Worm (Caenorhabditis elegans): ENCODE results near the gene Y49G5B.1.

The Y49G5B.1 gene

ce11 chrV:5228513-5228912 is 5.3 kb downstream of the Y49G5B.1 start:
- TF ChIP-seq nhr-77 (tag; optimal IDR thresholded peaks at IDR 0.05) = peak; percentile 72
- no peak for TF ChIP-seq nhr-237 (tag; optimal IDR thresholded peaks at IDR 0.05)
- TF ChIP-seq tbx-2 (tag; optimal IDR thresholded peaks at IDR 0.05) = peak; percentile 44
- no peak for TF ChIP-seq ceh-82 (tag; optimal IDR thresholded peaks at IDR 0.05)
- no peak for TF ChIP-seq lin-13 (GFP tag; optimal IDR thresholded peaks at IDR 0.05)
- no peak for TF ChIP-seq efl-1 (optimal IDR thresholded peaks at IDR 0.05)
- no peak for TF ChIP-seq efl-1 (GFP tag; optimal IDR thresholded peaks at IDR 0.05 in 1 of 2)
- peak; percentile 10 for TF ChIP-seq nhr-71 (tag; optimal IDR thresholded peaks at IDR 0.05)
- TF ChIP-seq lin-14 (GFP tag; optimal IDR thresholded peaks at IDR 0.05) = peak; percentile 17
- no peak for TF ChIP-seq nhr-76 (tag; optimal IDR thresholded peaks at IDR 0.05)

DNA sequence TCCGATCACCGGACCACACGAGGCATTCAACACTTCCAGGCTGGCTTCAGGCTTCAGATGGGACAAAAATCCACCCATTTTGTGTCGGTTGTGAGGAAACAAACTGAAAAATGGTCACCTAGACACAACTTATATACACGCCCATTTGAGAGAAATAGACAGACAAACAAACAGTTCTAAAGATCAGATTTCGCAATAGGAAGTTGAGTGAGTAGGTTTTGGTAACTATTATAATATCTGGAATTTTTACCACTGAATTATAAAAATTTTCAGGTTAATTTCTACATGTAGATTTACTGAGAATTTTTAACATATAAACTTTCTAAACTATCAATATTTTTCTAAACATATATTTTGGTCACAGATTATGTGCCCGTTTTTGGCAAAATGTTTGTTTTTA is 10.6 kb downstream of the Y49G5B.1 start, which contains the start of gene cest-32:
TSS of gene cest-32 (minus strand) at position 115 of the 400 bp plus-strand sequence.
- peak in 1 of 2 experiments; percentile 7 for TF ChIP-seq lin-35 (GFP tag; optimal IDR thresholded peaks at IDR 0.05)
- TF ChIP-seq nhr-71 (tag; optimal IDR thresholded peaks at IDR 0.05) = peak; percentile 25
- TF ChIP-seq zip-4 (GFP tag; optimal IDR thresholded peaks at IDR 0.05) = peak; percentile 46
- no peak for TF ChIP-seq C04F5.9 (tag; optimal IDR thresholded peaks at IDR 0.05)

ce11 chrV:5237116-5237515 is 13.9 kb downstream of the Y49G5B.1 start, which contains the start of gene cest-35.2:
Gene cest-35.2, minus strand, starts transcription at chrV:5237216.
- TF ChIP-seq egl-13 (tag; optimal IDR thresholded peaks at IDR 0.05) (no peak), efl-3 (GFP tag; optimal IDR thresholded peaks at IDR 0.05) (no peak), unc-30 (tag; optimal IDR thresholded peaks at IDR 0.05) (no peak), rnt-1 (tag; optimal IDR thresholded peaks at IDR 0.05) (no peak), snu-23 (GFP tag; optimal IDR thresholded peaks at IDR 0.05) (no peak), jun-1 (tag; optimal IDR thresholded peaks at IDR 0.05) (no peak), ceh-8 (GFP tag; optimal IDR thresholded peaks at IDR 0.05) (no peak), mef-2 (tag; optimal IDR thresholded peaks at IDR 0.05) (no peak), fkh-10 (GFP tag; optimal IDR thresholded peaks at IDR 0.05) (no peak), sox-4 (tag; optimal IDR thresholded peaks at IDR 0.05) (no peak), C16A3.4 (tag; optimal IDR thresholded peaks at IDR 0.05) (no peak), pag-3 (tag; optimal IDR thresholded peaks at IDR 0.05; ENCODE audit: borderline replicate concordance, insufficient read depth) (no peak), lin-39 (tag; optimal IDR thresholded peaks at IDR 0.05) (no peak), mab-9 (GFP tag; IDR thresholded peaks at IDR 0.05) (no peak), nhr-90 (tag; optimal IDR thresholded peaks at IDR 0.05; ENCODE audit: poor library complexity) (no peak), ama-1 (optimal IDR thresholded peaks at IDR 0.05) (no peak), nhr-237 (tag; optimal IDR thresholded peaks at IDR 0.05) (no peak)

ce11 chrV:5239404-5239803 is 16.2 kb downstream of the Y49G5B.1 start, which contains the start of gene C52A10.3:
Gene C52A10.3, minus strand, starts transcription at chrV:5239504.
- no peak for TF ChIP-seq efl-1 (optimal IDR thresholded peaks at IDR 0.05)
- TF ChIP-seq efl-1 (GFP tag; optimal IDR thresholded peaks at IDR 0.05 in 1 of 2) = peak in 1 of 2 experiments; percentile 32
- no peak for TF ChIP-seq Y116A8C.19 (tag; optimal IDR thresholded peaks at IDR 0.05; ENCODE audit: borderline replicate concordance)

DNA sequence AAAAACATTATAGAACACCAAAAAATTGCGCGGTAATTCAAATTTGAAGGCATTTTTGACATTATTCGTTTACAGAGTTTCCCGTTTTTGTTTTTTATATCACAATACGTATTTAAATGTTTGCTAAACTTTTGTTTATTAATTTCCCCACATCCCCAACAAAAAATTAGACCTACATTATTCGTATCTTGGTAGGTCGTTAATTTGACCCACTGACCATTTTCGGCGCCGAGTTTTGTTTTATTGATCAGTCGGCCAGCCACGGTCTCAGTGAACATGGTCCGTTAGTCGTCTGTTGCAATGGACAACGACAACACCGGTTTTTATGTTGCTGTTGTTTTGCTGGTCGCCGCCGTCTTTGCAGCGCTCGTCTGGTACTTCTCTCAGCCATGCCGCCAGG is 16.7 kb downstream of the Y49G5B.1 start, which contains the start of gene B0238.15:
TSS of gene B0238.15 (plus strand) at position 301 of the 400 bp plus-strand sequence.
- TF ChIP-seq mdl-1 (tag; optimal IDR thresholded peaks at IDR 0.05) (no peak), hpl-2 (GFP tag; optimal IDR thresholded peaks at IDR 0.05) (no peak), rnt-1 (tag; optimal IDR thresholded peaks at IDR 0.05) (no peak), lin-39 (tag; optimal IDR thresholded peaks at IDR 0.05) (no peak), sptf-1 (tag; optimal IDR thresholded peaks at IDR 0.05) (no peak), efl-1 (optimal IDR thresholded peaks at IDR 0.05) (no peak), efl-1 (GFP tag; optimal IDR thresholded peaks at IDR 0.05 in 1 of 2) (peak in 1 of 2 experiments; percentile 48), skn-1 (tag; optimal IDR thresholded peaks at IDR 0.05) (no peak)
